Worm (Caenorhabditis elegans) whole organism, early embryonic: ENCODE measurements around the gene F16G10.9.
A peak's percentile ranks its signal among the peaks of the same experiment; 100 is the strongest.

Experiments used
- B0310.2 ChIP-seq: sonication (generic microtip); optimal IDR thresholded peaks from 2 replicates; lab custom pipeline; 2016; ENCODE audit warnings: mild to moderate bottlenecking, missing genetic modification characterization, missing compliant biosample characterization
- F13C5.2 ChIP-seq: sonication (generic microtip); optimal IDR thresholded peaks from 2 replicates; lab custom pipeline; 2017; ENCODE audit warnings: mild to moderate bottlenecking, missing genetic modification characterization, inconsistent platforms, missing compliant biosample characterization
- aly-1 ChIP-seq: sonication (generic microtip); optimal IDR thresholded peaks from 2 replicates; lab custom pipeline; 2016; ENCODE audit warnings: missing genetic modification characterization, missing compliant biosample characterization
- ama-1 ChIP-seq: fragments of 150-350 bp; optimal IDR thresholded peaks from 2 replicates; lab custom pipeline; 2014
- ceh-13 ChIP-seq: fragments of 200-800 bp; sonication (Bioruptor generic); optimal IDR thresholded peaks from 2 replicates; lab custom pipeline; 2018; ENCODE audit warnings: mild to moderate bottlenecking, missing genetic modification characterization, missing compliant biosample characterization
- ceh-36 ChIP-seq: sonication (generic microtip); optimal IDR thresholded peaks from 2 replicates; lab custom pipeline; 2016; ENCODE audit warnings: missing genetic modification characterization, inconsistent platforms, missing compliant biosample characterization
- ets-7 ChIP-seq: sonication (generic microtip); optimal IDR thresholded peaks from 2 replicates; lab custom pipeline; 2016; ENCODE audit warnings: missing genotype, missing genetic modification characterization, missing compliant biosample characterization
- flt-1 ChIP-seq: fragments of 200-800 bp; sonication (Bioruptor generic); IDR thresholded peaks from 2 replicates; pipeline ENCODE4 v1.3.6; 2022; ENCODE audit warnings: missing genetic modification characterization, missing compliant biosample characterization
- hmbx-1 ChIP-seq: sonication (generic microtip); optimal IDR thresholded peaks from 2 replicates; lab custom pipeline; 2016; ENCODE audit warnings: mild to moderate bottlenecking, missing genetic modification characterization, missing compliant biosample characterization
- hmg-4 ChIP-seq: fragments of 200-800 bp; sonication (Bioruptor generic); optimal IDR thresholded peaks from 2 replicates; lab custom pipeline; 2018; ENCODE audit warnings: mild to moderate bottlenecking, missing genetic modification characterization, missing compliant biosample characterization
- hnd-1 ChIP-seq: sonication (generic microtip); optimal IDR thresholded peaks from 2 replicates; lab custom pipeline; 2016; ENCODE audit warnings: missing genetic modification characterization, missing compliant biosample characterization
- pes-1 ChIP-seq: fragments of 200-800 bp; sonication (Bioruptor generic); IDR thresholded peaks from 2 replicates; pipeline ENCODE4 v1.3.6; 2022; ENCODE audit warnings: missing genetic modification reagents, missing genetic modification characterization, missing compliant biosample characterization
- scrt-1 ChIP-seq: fragments of 200-800 bp; sonication (Bioruptor generic); IDR thresholded peaks from 2 replicates; pipeline ENCODE4 v1.3.6; 2022; ENCODE audit warnings: missing genetic modification characterization, missing compliant biosample characterization
- sea-1 ChIP-seq: fragments of 200-800 bp; sonication (Bioruptor generic); conservative IDR thresholded peaks from 2 replicates; pipeline ENCODE4 v1.3.6; 2022; ENCODE audit warnings: missing genetic modification characterization, missing compliant biosample characterization
- tbx-11 ChIP-seq: fragments of 200-800 bp; sonication (Bioruptor generic); IDR thresholded peaks from 2 replicates; pipeline ENCODE4 v1.3.6; 2022; ENCODE audit warnings: missing genetic modification characterization, missing compliant biosample characterization
- tbx-37 ChIP-seq: fragments of 200-800 bp; sonication (Bioruptor generic); conservative IDR thresholded peaks from 2 replicates; pipeline ENCODE4 v1.3.6; 2022; ENCODE audit warnings: missing genetic modification reagents, missing genetic modification characterization, missing compliant biosample characterization
- tra-4 ChIP-seq: sonication (generic microtip); optimal IDR thresholded peaks from 2 replicates; lab custom pipeline; 2017; ENCODE audit warnings: missing genetic modification characterization, missing compliant biosample characterization

F16G10.9 gene

DNA sequence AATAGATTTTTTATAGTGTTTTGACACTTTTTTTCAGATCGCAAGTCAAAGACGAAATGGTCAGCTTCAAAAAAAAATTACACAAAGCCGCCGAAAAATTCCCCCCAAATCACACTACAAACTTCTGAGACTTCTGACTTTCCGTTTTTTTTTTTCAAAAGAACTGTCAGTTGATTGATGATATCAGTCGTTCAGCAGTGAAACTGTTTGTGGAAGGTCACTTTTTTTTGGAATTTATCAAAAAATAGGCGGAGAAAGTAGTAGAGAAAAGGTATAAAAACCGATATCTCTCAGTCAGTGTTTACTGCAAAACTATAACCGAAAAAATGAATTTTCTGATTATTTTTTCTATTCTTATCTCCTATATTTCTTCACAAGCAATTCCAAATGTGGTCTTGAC is 32.4 kb downstream of the F16G10.9 start, which contains the start of gene F43C11.3:
Gene F43C11.3, plus strand, starts transcription at position 301 of the 400 bp plus-strand sequence.
- TF ChIP-seq tbx-11 (GFP tag; lab: Robert Waterston, UW) (no peak), F13C5.2 (tag; lab: Kevin White, UChicago) (no peak), tra-4 (tag; lab: Kevin White, UChicago) (no peak), ets-7 (tag; lab: Kevin White, UChicago) (no peak), aly-1 (tag; lab: Kevin White, UChicago) (no peak), hmg-4 (GFP tag; lab: Kevin White, UChicago) (no peak), flt-1 (GFP tag; lab: Robert Waterston, UW) (no peak)

DNA sequence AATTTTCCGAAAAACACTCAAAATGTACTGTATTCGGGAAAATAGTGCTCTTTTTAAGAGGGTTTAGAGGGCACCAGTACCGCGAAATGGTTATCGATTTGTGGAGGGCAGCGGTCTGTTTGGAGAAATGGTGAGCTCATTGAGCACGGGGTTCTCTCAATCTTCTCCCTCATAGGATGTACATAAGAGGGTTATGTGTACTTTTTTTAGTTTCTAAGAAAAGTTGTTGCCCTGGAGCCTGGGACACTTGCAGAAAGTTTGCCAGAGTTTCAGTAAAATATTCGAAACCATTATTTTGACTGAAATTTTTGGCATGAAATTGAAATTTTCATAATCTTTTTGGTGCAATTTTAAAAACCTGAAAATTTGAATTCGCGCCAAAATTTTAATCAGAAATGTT is 32.8 kb downstream of the F16G10.9 start, which contains the start of gene F43C11.10:
Gene F43C11.10, minus strand, starts transcription at position 101 of the 400 bp plus-strand sequence.
- TF ChIP-seq B0310.2 (tag; lab: Kevin White, UChicago) (no peak), tra-4 (tag; lab: Kevin White, UChicago) (no peak), pes-1 (GFP tag; lab: Robert Waterston, UW) (no peak), aly-1 (tag; lab: Kevin White, UChicago) (no peak), flt-1 (GFP tag; lab: Robert Waterston, UW) (no peak), tbx-11 (GFP tag; lab: Robert Waterston, UW) (no peak), ceh-36 (tag; lab: Kevin White, UChicago) (no peak), ama-1 (lab: Kevin White, UChicago) (no peak), sea-1 (GFP tag; lab: Robert Waterston, UW) (no peak), tbx-37 (GFP tag; lab: Robert Waterston, UW) (no peak), ceh-13 (GFP tag; lab: Kevin White, UChicago) (no peak), scrt-1 (GFP tag; lab: Robert Waterston, UW) (no peak), hnd-1 (no peak)

DNA sequence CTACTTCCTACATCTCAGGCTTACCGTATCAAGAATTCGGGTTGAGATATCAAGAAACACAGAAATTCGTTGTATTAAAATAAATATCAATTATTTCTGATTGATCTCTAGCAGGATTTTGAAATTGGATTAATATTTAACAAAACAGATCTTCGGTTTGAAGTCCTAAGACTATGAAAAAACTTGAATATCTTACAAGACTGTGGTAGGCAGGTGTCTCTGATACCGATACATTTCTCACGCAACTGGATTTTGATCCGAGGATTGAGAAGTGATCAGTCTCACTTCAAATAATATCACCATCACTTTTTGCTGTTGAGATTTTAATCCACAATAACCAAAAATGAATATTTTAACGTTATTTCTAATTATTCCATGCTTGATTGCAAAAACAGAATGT is 38.7 kb downstream of the F16G10.9 start, which contains the start of gene F43C11.4:
Gene F43C11.4, plus strand, starts transcription at position 301 of the 400 bp plus-strand sequence.
- no peak for TF ChIP-seq hnd-1
- TF ChIP-seq scrt-1 (GFP tag; lab: Robert Waterston, UW), result no peak
- no peak for TF ChIP-seq F13C5.2 (tag; lab: Kevin White, UChicago)
- no peak for TF ChIP-seq hmbx-1 (tag; lab: Kevin White, UChicago)
- TF ChIP-seq tra-4 (tag; lab: Kevin White, UChicago), result no peak

DNA sequence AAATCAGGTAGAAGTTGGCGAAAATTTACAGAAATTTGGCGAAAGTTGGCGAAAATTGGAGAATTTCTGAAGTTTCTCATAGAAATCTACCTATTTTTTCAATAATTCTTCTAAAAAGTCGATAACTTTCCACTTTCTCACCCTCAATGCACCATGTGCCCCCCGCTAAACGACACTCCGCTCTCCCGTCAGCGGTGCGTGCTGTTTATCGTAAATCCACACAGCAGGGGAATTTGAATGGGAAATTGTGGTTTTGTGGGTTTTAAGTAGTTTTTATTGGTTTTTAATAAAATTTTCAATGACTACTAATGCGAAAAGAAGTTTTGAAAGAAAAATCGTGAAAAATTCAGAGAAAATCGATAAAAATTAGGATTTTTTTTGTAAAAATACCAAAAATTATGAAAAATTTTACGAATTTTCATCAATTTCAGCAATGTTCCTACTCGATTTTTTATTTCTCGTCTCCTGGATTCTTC is 43.4 kb downstream of the F16G10.9 start, which contains the start of gene F43C11.6:
Gene F43C11.6, plus strand, starts transcription at position 426 of the 476 bp plus-strand sequence.
- TF ChIP-seq B0310.2 (tag; lab: Kevin White, UChicago) (no peak), tbx-11 (GFP tag; lab: Robert Waterston, UW) (no peak), tra-4 (tag; lab: Kevin White, UChicago) (no peak), sea-1 (GFP tag; lab: Robert Waterston, UW) (no peak), scrt-1 (GFP tag; lab: Robert Waterston, UW) (no peak), pes-1 (GFP tag; lab: Robert Waterston, UW) (no peak), ceh-13 (GFP tag; lab: Kevin White, UChicago) (no peak), hnd-1 (no peak), aly-1 (tag; lab: Kevin White, UChicago) (no peak), tbx-37 (GFP tag; lab: Robert Waterston, UW) (no peak), ets-7 (tag; lab: Kevin White, UChicago) (no peak), ceh-36 (tag; lab: Kevin White, UChicago) (no peak)

DNA sequence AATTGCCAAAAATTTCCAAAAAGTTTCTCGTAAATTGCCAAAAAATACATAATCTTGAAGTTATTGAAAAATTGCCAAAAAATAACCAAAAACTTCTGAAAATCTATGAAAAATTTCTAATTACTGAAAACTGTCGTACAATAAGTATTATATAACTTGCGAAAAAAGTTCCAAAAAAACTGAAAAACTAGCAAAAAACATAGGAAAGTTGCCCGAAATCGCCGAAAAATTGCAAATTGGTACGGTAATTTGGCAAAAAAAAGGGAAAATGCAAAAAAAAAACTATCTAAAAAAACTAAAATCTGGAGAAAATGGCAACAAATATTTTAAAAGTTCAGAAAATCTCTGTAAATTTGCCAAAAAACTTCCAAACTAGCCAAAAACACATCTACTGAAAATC is 43.9 kb downstream of the F16G10.9 start, which contains the start of gene enri-1:
Gene enri-1, minus strand, starts transcription at position 101 of the 400 bp plus-strand sequence.
- no peak for TF ChIP-seq tbx-37 (GFP tag; lab: Robert Waterston, UW)
- no peak for TF ChIP-seq hmbx-1 (tag; lab: Kevin White, UChicago)
- TF ChIP-seq flt-1 (GFP tag; lab: Robert Waterston, UW), result no peak
- no peak for TF ChIP-seq aly-1 (tag; lab: Kevin White, UChicago)
- TF ChIP-seq ceh-13 (GFP tag; lab: Kevin White, UChicago), result no peak
- no peak for TF ChIP-seq pes-1 (GFP tag; lab: Robert Waterston, UW)
- TF ChIP-seq ets-7 (tag; lab: Kevin White, UChicago), result no peak
- no peak for TF ChIP-seq hnd-1
- no peak for TF ChIP-seq F13C5.2 (tag; lab: Kevin White, UChicago)
- TF ChIP-seq hmg-4 (GFP tag; lab: Kevin White, UChicago), result no peak
- TF ChIP-seq B0310.2 (tag; lab: Kevin White, UChicago), result no peak
- TF ChIP-seq tbx-11 (GFP tag; lab: Robert Waterston, UW), result no peak
- TF ChIP-seq ceh-36 (tag; lab: Kevin White, UChicago), result no peak
- no peak for TF ChIP-seq sea-1 (GFP tag; lab: Robert Waterston, UW)

DNA sequence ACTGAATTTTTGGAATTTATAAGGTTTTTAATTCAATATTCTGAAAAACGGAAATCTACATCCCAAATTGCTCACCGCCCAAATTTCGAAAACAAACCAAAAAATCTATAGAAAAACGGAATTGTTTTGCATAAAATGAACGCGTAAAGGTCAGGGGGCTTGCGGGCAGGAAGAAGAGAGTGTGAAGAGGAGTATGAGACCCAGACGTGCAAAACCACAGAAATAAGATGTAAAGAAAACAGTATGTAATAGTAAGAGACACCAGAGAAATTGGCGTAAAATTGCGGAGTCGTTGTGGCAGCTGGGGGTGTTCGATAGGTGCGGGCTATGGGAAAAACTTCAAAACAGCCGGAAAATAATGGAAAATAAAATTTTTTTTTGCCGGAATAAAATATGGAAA is 44.4 kb downstream of the F16G10.9 start:
- peak; percentile 15 for TF ChIP-seq F13C5.2 (tag; lab: Kevin White, UChicago)
- no peak for TF ChIP-seq ceh-13 (GFP tag; lab: Kevin White, UChicago)

DNA sequence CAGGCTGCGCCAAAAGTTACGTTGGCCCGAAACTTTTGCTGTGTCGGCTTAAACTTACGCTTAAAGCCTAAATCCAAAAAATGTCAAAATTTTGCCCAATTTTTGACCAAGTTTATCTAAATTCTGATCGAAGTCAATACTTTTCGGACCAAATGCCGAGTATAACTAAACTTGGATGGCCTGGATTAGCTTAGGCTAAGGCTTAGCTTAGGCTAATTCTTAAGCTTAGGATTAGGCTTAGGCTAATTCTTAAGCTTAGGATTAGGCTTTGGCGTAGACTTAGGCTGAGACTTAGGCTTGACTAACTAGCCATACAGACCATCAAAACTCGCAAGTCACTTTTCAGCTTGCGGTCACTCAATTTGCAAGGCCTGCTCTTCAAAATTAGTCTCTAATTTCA is 49.2 kb downstream of the F16G10.9 start:
- TF ChIP-seq ceh-36 (tag; lab: Kevin White, UChicago) (peak; percentile 71), ama-1 (lab: Kevin White, UChicago) (no peak), tbx-11 (GFP tag; lab: Robert Waterston, UW) (no peak)

DNA sequence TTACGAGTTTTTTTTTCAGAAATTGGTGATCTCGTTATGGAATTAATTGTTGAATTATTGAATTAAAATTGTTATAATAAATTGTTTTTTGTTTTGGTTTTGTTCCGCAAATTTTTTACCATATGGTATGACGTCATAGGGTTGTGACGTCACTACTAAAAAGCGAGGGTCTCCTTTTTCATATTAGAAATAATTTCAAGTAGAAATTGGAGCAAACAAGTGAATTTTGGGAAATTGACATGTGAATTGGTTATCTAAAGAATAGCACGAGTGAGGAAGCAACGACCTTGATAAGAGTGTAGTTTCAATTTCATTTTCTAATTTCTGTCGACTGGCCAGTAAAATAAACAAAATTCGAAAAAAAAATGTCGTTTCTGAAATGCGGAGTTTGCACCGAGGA is 49.8 kb downstream of the F16G10.9 start, which contains the start of gene F43C11.7:
Gene F43C11.7, plus strand, starts transcription at position 326 of the 400 bp plus-strand sequence.
- TF ChIP-seq tra-4 (tag; lab: Kevin White, UChicago), result no peak
- TF ChIP-seq sea-1 (GFP tag; lab: Robert Waterston, UW), result no peak
- TF ChIP-seq scrt-1 (GFP tag; lab: Robert Waterston, UW), result no peak
- TF ChIP-seq flt-1 (GFP tag; lab: Robert Waterston, UW), result no peak
- TF ChIP-seq hmg-4 (GFP tag; lab: Kevin White, UChicago), result no peak
- TF ChIP-seq F13C5.2 (tag; lab: Kevin White, UChicago), result no peak
- no peak for TF ChIP-seq hmbx-1 (tag; lab: Kevin White, UChicago)
- TF ChIP-seq ets-7 (tag; lab: Kevin White, UChicago), result no peak
- no peak for TF ChIP-seq tbx-37 (GFP tag; lab: Robert Waterston, UW)
